Fruit fly (Drosophila melanogaster) whole organism, embryonic: Measurements from ENCODE around the gene TBC1d7.
A peak's percentile ranks its signal among the peaks of the same experiment; 100 is the strongest.

Experiments
- Atf6 ChIP-seq: fragments of 200-800 bp; sonication (Bioruptor generic); IDR thresholded peaks from 2 replicates; pipeline ENCODE4 v1.3.6; 2022; ENCODE audit warnings: missing biosample characterization, missing genetic modification characterization
- Bteb2 ChIP-seq: fragments of 200-800 bp; sonication (Bioruptor generic); optimal IDR thresholded peaks from 2 replicates; lab custom pipeline; 2016; ENCODE audit warnings: missing biosample characterization, missing genetic modification characterization
- C15 ChIP-seq: fragments of 200-800 bp; sonication (Bioruptor generic); IDR thresholded peaks from 3 replicates; pipeline ENCODE4 v1.3.6; 2022; ENCODE audit warnings: missing biosample characterization, missing genetic modification characterization
- CG10147 ChIP-seq: fragments of 200-800 bp; sonication (Bioruptor generic); optimal IDR thresholded peaks from 2 replicates; lab custom pipeline; 2019; ENCODE audit warnings: missing biosample characterization, mild to moderate bottlenecking, missing genetic modification characterization, moderate library complexity
- CG10543 ChIP-seq: fragments of 200-800 bp; sonication (Bioruptor generic); optimal IDR thresholded peaks from 3 replicates; lab custom pipeline; 2017; ENCODE audit warnings: missing biosample characterization, mild to moderate bottlenecking, missing genetic modification characterization, moderate library complexity
- CG10979 ChIP-seq: fragments of 200-800 bp; sonication (Bioruptor generic); optimal IDR thresholded peaks from 2 replicates; lab custom pipeline; 2018; ENCODE audit warnings: missing biosample characterization, mild to moderate bottlenecking, missing genetic modification characterization, moderate library complexity
- CG11247 ChIP-seq: fragments of 200-800 bp; sonication (Bioruptor generic); IDR thresholded peaks from 2 replicates; pipeline ENCODE4 v1.3.6; 2022; ENCODE audit warnings: missing biosample characterization, missing genetic modification characterization
- CG12744 ChIP-seq: fragments of 200-800 bp; sonication (Bioruptor generic); optimal IDR thresholded peaks from 2 replicates; lab custom pipeline; 2016; ENCODE audit warnings: missing biosample characterization, missing genetic modification characterization
- CG13296 ChIP-seq: fragments of 200-800 bp; sonication (Bioruptor generic); optimal IDR thresholded peaks from 3 replicates; lab custom pipeline; 2018; ENCODE audit warnings: missing biosample characterization, mild to moderate bottlenecking, missing genetic modification characterization
- CG15269 ChIP-seq: fragments of 200-800 bp; sonication (Bioruptor generic); optimal IDR thresholded peaks from 2 replicates; lab custom pipeline; 2018; ENCODE audit warnings: missing biosample characterization, mild to moderate bottlenecking, missing genetic modification characterization, moderate library complexity
- CG15479 ChIP-seq: fragments of 200-800 bp; sonication (Bioruptor generic); optimal IDR thresholded peaks from 3 replicates; lab custom pipeline; 2019; ENCODE audit warnings: missing biosample characterization, mild to moderate bottlenecking, missing genetic modification characterization, moderate library complexity
- CG1647 ChIP-seq: fragments of 200-800 bp; sonication (Bioruptor generic); optimal IDR thresholded peaks from 3 replicates; lab custom pipeline; 2016; ENCODE audit warnings: missing biosample characterization, missing genetic modification characterization
- CG18262 ChIP-seq: fragments of 200-800 bp; optimal IDR thresholded peaks from 3 replicates; lab custom pipeline; 2019; ENCODE audit warnings: missing biosample characterization, mild to moderate bottlenecking, missing genetic modification characterization, moderate library complexity
- CG1832 ChIP-seq: fragments of 200-800 bp; sonication (Bioruptor generic); optimal IDR thresholded peaks from 2 replicates; lab custom pipeline; 2017; ENCODE audit warnings: missing biosample characterization, mild to moderate bottlenecking, missing genetic modification characterization, inconsistent platforms
- CG2116 ChIP-seq: fragments of 200-800 bp; sonication (Bioruptor generic); optimal IDR thresholded peaks from 3 replicates; lab custom pipeline; 2018; ENCODE audit warnings: missing biosample characterization, mild to moderate bottlenecking, missing genetic modification characterization
- CG2712 ChIP-seq: fragments of 200-800 bp; optimal IDR thresholded peaks from 3 replicates; lab custom pipeline; 2019; ENCODE audit warnings: missing biosample characterization, mild to moderate bottlenecking, missing genetic modification characterization, moderate library complexity
- CG30403 ChIP-seq: fragments of 200-800 bp; sonication (Bioruptor generic); optimal IDR thresholded peaks from 3 replicates; lab custom pipeline; 2016; ENCODE audit warnings: missing biosample characterization, missing genetic modification characterization
- CG3065 ChIP-seq: fragments of 200-800 bp; sonication (Bioruptor generic); optimal IDR thresholded peaks from 2 replicates; lab custom pipeline; 2016; ENCODE audit warnings: missing biosample characterization, missing genetic modification characterization
- CG31224 ChIP-seq: fragments of 200-800 bp; sonication (Bioruptor generic); IDR thresholded peaks from 2 replicates; pipeline ENCODE4 v1.3.6; 2022; ENCODE audit warnings: missing biosample characterization, missing genetic modification characterization
- CG34224 ChIP-seq: fragments of 200-800 bp; sonication (Bioruptor generic); IDR thresholded peaks from 3 replicates; pipeline ENCODE4 v1.3.6; 2022; ENCODE audit warnings: missing biosample characterization, missing genetic modification characterization; ENCODE audit not compliant: partially characterized antibody
- CG6689 ChIP-seq: fragments of 200-800 bp; sonication (Bioruptor generic); IDR thresholded peaks from 2 replicates; pipeline ENCODE4 v1.3.6; 2022; ENCODE audit warnings: missing biosample characterization, missing genetic modification characterization
- CG7357 ChIP-seq: fragments of 200-800 bp; sonication (Bioruptor generic); IDR thresholded peaks from 3 replicates; pipeline ENCODE4 v1.3.6; 2022; ENCODE audit warnings: missing biosample characterization, missing genetic modification characterization
- CG8281 ChIP-seq: fragments of 200-800 bp; sonication (Bioruptor generic); optimal IDR thresholded peaks from 2 replicates; lab custom pipeline; 2018; ENCODE audit warnings: missing biosample characterization, mild to moderate bottlenecking, missing genetic modification characterization, moderate library complexity
- CG9609 ChIP-seq: fragments of 200-800 bp; sonication (Bioruptor generic); optimal IDR thresholded peaks from 3 replicates; lab custom pipeline; 2016; ENCODE audit warnings: missing biosample characterization, missing genetic modification characterization
- CkIIα-i1 ChIP-seq: fragments of 200-800 bp; sonication (Bioruptor generic); IDR thresholded peaks from 2 replicates; pipeline ENCODE4 v1.3.6; 2022; ENCODE audit warnings: missing biosample characterization, missing genetic modification characterization
- D19A ChIP-seq: fragments of 200-800 bp; optimal IDR thresholded peaks from 3 replicates; lab custom pipeline; 2019; ENCODE audit warnings: missing biosample characterization, mild to moderate bottlenecking, missing genetic modification characterization, moderate library complexity
- D19B ChIP-seq: fragments of 200-800 bp; sonication (Bioruptor generic); optimal IDR thresholded peaks from 2 replicates; lab custom pipeline; 2017; ENCODE audit warnings: missing biosample characterization, mild to moderate bottlenecking, missing genetic modification characterization
- Dip2 ChIP-seq: fragments of 200-800 bp; sonication (Bioruptor generic); IDR thresholded peaks from 2 replicates; pipeline ENCODE4 v1.3.6; 2022; ENCODE audit warnings: missing biosample characterization, missing genetic modification characterization
- Ets97D ChIP-seq: fragments of 200-800 bp; sonication (Bioruptor generic); optimal IDR thresholded peaks from 3 replicates; lab custom pipeline; 2016; ENCODE audit warnings: missing biosample characterization, missing genetic modification characterization
- Jarid2 ChIP-seq: fragments of 200-800 bp; sonication (Bioruptor generic); optimal IDR thresholded peaks from 3 replicates; lab custom pipeline; 2017; ENCODE audit warnings: mild to moderate bottlenecking, missing biosample characterization, missing genetic modification reagents, missing genetic modification characterization
- Lpt ChIP-seq: fragments of >200 bp; optimal IDR thresholded peaks from 2 replicates; lab custom pipeline; 2018; ENCODE audit warnings: missing biosample characterization, missing genetic modification characterization
- Max ChIP-seq: fragments of 200-800 bp; sonication (Bioruptor generic); optimal IDR thresholded peaks from 2 replicates; lab custom pipeline; 2016; ENCODE audit warnings: missing biosample characterization, mild to moderate bottlenecking, missing genetic modification characterization
- Med ChIP-seq: fragments of 200-800 bp; sonication (Bioruptor generic); peaks from one replicate; lab custom pipeline; 2016; ENCODE audit warnings: missing biosample characterization, missing genetic modification characterization, mild to moderate bottlenecking, inconsistent platforms, moderate library complexity
- Poxn ChIP-seq: fragments of 200-800 bp; sonication (Bioruptor generic); IDR thresholded peaks from 2 replicates; pipeline ENCODE4 v1.3.6; 2022; ENCODE audit warnings: missing biosample characterization, missing genetic modification characterization
- ac ChIP-seq: fragments of 200-800 bp; sonication (Bioruptor generic); optimal IDR thresholded peaks from 3 replicates; lab custom pipeline; 2017; ENCODE audit warnings: missing biosample characterization, mild to moderate bottlenecking, missing genetic modification characterization
- ap ChIP-seq: fragments of 200-800 bp; sonication (Bioruptor generic); IDR thresholded peaks from 2 replicates; pipeline ENCODE4 v1.3.6; 2022; ENCODE audit warnings: missing biosample characterization, missing genetic modification characterization
- bab2 ChIP-seq: fragments of 200-800 bp; sonication (Bioruptor generic); optimal IDR thresholded peaks from 2 replicates; lab custom pipeline; 2016; ENCODE audit warnings: missing biosample characterization, missing genetic modification characterization
- btn ChIP-seq: fragments of 200-800 bp; sonication (Bioruptor generic); optimal IDR thresholded peaks from 2 replicates; lab custom pipeline; 2016; ENCODE audit warnings: missing biosample characterization, missing genetic modification characterization
- chinmo ChIP-seq: fragments of 200-800 bp; sonication (Bioruptor generic); IDR thresholded peaks from 4 replicates; pipeline ENCODE4 v1.3.6; 2022; ENCODE audit warnings: missing biosample characterization, missing genetic modification characterization; ENCODE audit not compliant: partially characterized antibody
- dmrt99B ChIP-seq: fragments of 200-800 bp; sonication (Bioruptor generic); optimal IDR thresholded peaks from 2 replicates; lab custom pipeline; 2018; ENCODE audit warnings: missing biosample characterization, mild to moderate bottlenecking, missing genetic modification characterization, moderate library complexity
- gem ChIP-seq: fragments of 200-800 bp; sonication (Bioruptor generic); optimal IDR thresholded peaks from 2 replicates; lab custom pipeline; 2019; ENCODE audit warnings: missing biosample characterization, mild to moderate bottlenecking, missing genetic modification characterization, moderate library complexity
- gfzf ChIP-seq: fragments of 200-800 bp; sonication (Bioruptor generic); optimal IDR thresholded peaks from 2 replicates; lab custom pipeline; 2016; ENCODE audit warnings: missing biosample characterization, mild to moderate bottlenecking, missing genetic modification characterization, moderate library complexity
- gsb-n ChIP-seq: fragments of 200-800 bp; sonication (Bioruptor generic); optimal IDR thresholded peaks from 3 replicates; lab custom pipeline; 2018; ENCODE audit warnings: missing biosample characterization, mild to moderate bottlenecking, missing genetic modification characterization
- lmd ChIP-seq: fragments of 200-800 bp; sonication (Bioruptor generic); IDR thresholded peaks from 2 replicates; pipeline ENCODE4 v1.3.6; 2022; ENCODE audit warnings: missing biosample characterization, missing genetic modification characterization
- mirr ChIP-seq: fragments of 200-800 bp; sonication (Bioruptor generic); optimal IDR thresholded peaks from 3 replicates; lab custom pipeline; 2018; ENCODE audit warnings: missing biosample characterization, mild to moderate bottlenecking, missing genetic modification characterization
- otp ChIP-seq: fragments of 200-800 bp; sonication (Bioruptor generic); IDR thresholded peaks from 3 replicates; pipeline ENCODE4, ENCODE4 v1.3.6; 2022; ENCODE audit warnings: missing biosample characterization, missing genetic modification characterization
- pita ChIP-seq: fragments of 200-800 bp; sonication (Bioruptor generic); optimal IDR thresholded peaks from 2 replicates; lab custom pipeline; 2017; ENCODE audit warnings: missing biosample characterization, mild to moderate bottlenecking, missing genetic modification characterization
- pum ChIP-seq: fragments of 200-800 bp; sonication (Bioruptor generic); optimal IDR thresholded peaks from 2 replicates; lab custom pipeline; 2016; ENCODE audit warnings: missing biosample characterization, missing genetic modification characterization
- row ChIP-seq: fragments of 200-800 bp; sonication (Bioruptor generic); IDR thresholded peaks from 3 replicates; pipeline ENCODE4 v1.3.6; 2022; ENCODE audit warnings: missing biosample characterization, missing genetic modification characterization
- sr ChIP-seq: fragments of 200-800 bp; sonication (Bioruptor generic); IDR thresholded peaks from 3 replicates; pipeline ENCODE4 v1.3.6; 2022; ENCODE audit warnings: missing biosample characterization, missing genetic modification characterization
- vnd ChIP-seq: fragments of 200-800 bp; sonication (Bioruptor generic); IDR thresholded peaks from 3 replicates; pipeline ENCODE4 v1.3.6; 2022; ENCODE audit warnings: missing biosample characterization, missing genetic modification characterization; ENCODE audit not compliant: partially characterized antibody

TBC1d7 gene

dm6 chr3R:24193373-24193879 is 31.9 kb downstream of the TBC1d7 start, which contains the start of the genes SMC6 and CG6204 (continued):
- TF ChIP-seq Max (GFP tag; lab: Kevin White, UChicago) (peak; percentile 92), lmd (GFP tag; lab: Robert Waterston, UW) (peak; percentile 97), Poxn (GFP tag; lab: Robert Waterston, UW) (peak; percentile 92), CG10543 (peak; percentile 91), chinmo (GFP tag; lab: Robert Waterston, UW) (no peak), Jarid2 (no peak), CG31224 (GFP tag; lab: Robert Waterston, UW) (peak; percentile 89), CG6689 (peak; percentile 96), CG1647 (peak; percentile 63), CG11247 (GFP tag; lab: Robert Waterston, UW) (peak; percentile 94), gem (tag; lab: Kevin White, UChicago) (peak; percentile 97), mirr (GFP tag; lab: Kevin White, UChicago) (peak; percentile 83), D19A (tag; lab: Kevin White, UChicago) (peak; percentile 90), CG8281 (peak; percentile 81), Med (GFP tag; lab: Kevin White, UChicago) (peak; percentile 96), Atf6 (peak; percentile 94), CG13296 (GFP tag; lab: Kevin White, UChicago) (peak; percentile 91), CG7357 (GFP tag; lab: Robert Waterston, UW) (peak; percentile 90), Dip2 (GFP tag; lab: Robert Waterston, UW) (peak; percentile 57), C15 (GFP tag; lab: Robert Waterston, UW) (peak; percentile 81), CG30403 (peak; percentile 95), CG15479 (GFP tag; lab: Kevin White, UChicago) (peak; percentile 80), CG10979 (peak; percentile 92), D19B (GFP tag; lab: Kevin White, UChicago) (peak; percentile 84), CkIIα-i1 (GFP tag; lab: Robert Waterston, UW) (peak; percentile 70; the same call in 1 of the 2 replicates), CG3065 (GFP tag; lab: Kevin White, UChicago) (peak; percentile 65), CG12744 (peak; percentile 80), dmrt99B (tag; lab: Kevin White, UChicago) (peak; percentile 95), CG10147 (GFP tag; lab: Kevin White, UChicago) (peak; percentile 93), Ets97D (GFP tag; lab: Kevin White, UChicago) (peak; percentile 52), CG18262 (tag; lab: Kevin White, UChicago) (peak; percentile 95), sr (GFP tag; lab: Robert Waterston, UW) (peak; percentile 44; the same call in 1 of the 3 replicates), vnd (GFP tag; lab: Robert Waterston, UW) (no peak), gfzf (peak; percentile 77), pum (peak; percentile 83), ac (peak; percentile 53), CG15269 (tag; lab: Kevin White, UChicago) (peak; percentile 96), Bteb2 (GFP tag; lab: Kevin White, UChicago) (peak; percentile 90), row (peak; percentile 99), otp (GFP tag; lab: Robert Waterston, UW) (peak; percentile 84), CG1832 (GFP tag; lab: Kevin White, UChicago) (no peak), gsb-n (peak; percentile 93), CG9609 (GFP tag; lab: Kevin White, UChicago) (peak; percentile 80), CG2712 (tag; lab: Kevin White, UChicago) (peak; percentile 95), btn (GFP tag; lab: Kevin White, UChicago) (peak; percentile 34), pita (no peak), bab2 (GFP tag; lab: Kevin White, UChicago) (peak; percentile 83), CG34224 (GFP tag; lab: Robert Waterston, UW) (0 out of 3 replicates have a peak, but pooled peaks have one; percentile 23), Lpt (no peak), CG2116 (GFP tag; lab: Kevin White, UChicago) (peak; percentile 82), ap (GFP tag; lab: Robert Waterston, UW) (peak; percentile 89)
